Worm (Caenorhabditis elegans) whole organism, midembryonic: Measurements from ENCODE around the gene gfm-1.
A peak's percentile ranks its signal among the peaks of the same experiment; 100 is the strongest.
"Not testable (repeated sequence)": the region's sequence is repeated elsewhere in the genome, so short reads cannot be mapped to it uniquely, and the experiment has no call there.

Experiments used
- T22C8.4 ChIP-seq: fragments of 200-800 bp; sonication (Bioruptor generic); IDR thresholded peaks from 2 replicates; pipeline ENCODE4 v1.3.6; 2022; ENCODE audit warnings: missing genetic modification characterization, missing compliant biosample characterization
- cog-1 ChIP-seq: sonication (generic microtip); optimal IDR thresholded peaks from 2 replicates; lab custom pipeline; 2016; ENCODE audit warnings: missing genetic modification characterization, missing compliant biosample characterization
- flt-1 ChIP-seq: fragments of 200-800 bp; sonication (Bioruptor generic); IDR thresholded peaks from 2 replicates; pipeline ENCODE4 v1.3.6; 2022; ENCODE audit warnings: missing genetic modification characterization, missing compliant biosample characterization
- klf-2 ChIP-seq: fragments of 200-800 bp; sonication (Bioruptor generic); conservative IDR thresholded peaks from 2 replicates; pipeline ENCODE4 v1.3.6; 2022; ENCODE audit warnings: missing genetic modification reagents, missing genetic modification characterization, missing compliant biosample characterization
- med-1 ChIP-seq: sonication (generic microtip); optimal IDR thresholded peaks from 2 replicates; lab custom pipeline; 2017; ENCODE audit warnings: missing genetic modification characterization, mild to moderate bottlenecking, missing compliant biosample characterization, antibody characterized with exemption, missing genetic modification reagents; ENCODE audit not compliant: insufficient read depth
- ref-1 ChIP-seq: fragments of 200-800 bp; sonication (Bioruptor generic); conservative IDR thresholded peaks from 2 replicates; pipeline ENCODE4 v1.3.6; 2022; ENCODE audit warnings: missing genetic modification reagents, missing genetic modification characterization, missing compliant biosample characterization
- tab-1 ChIP-seq: fragments of 200-800 bp; sonication (Bioruptor generic); IDR thresholded peaks from 2 replicates; pipeline ENCODE4 v1.3.6; 2022; ENCODE audit warnings: missing genetic modification characterization, missing compliant biosample characterization
- ztf-23 ChIP-seq: fragments of 200-800 bp; sonication (Bioruptor generic); IDR thresholded peaks from 2 replicates; pipeline ENCODE4 v1.3.6; 2022; ENCODE audit warnings: missing genetic modification reagents, missing genetic modification characterization, missing compliant biosample characterization
- ztf-29 ChIP-seq: fragments of 200-800 bp; sonication (Bioruptor generic); IDR thresholded peaks from 2 replicates; pipeline ENCODE4 v1.3.6; 2022; ENCODE audit warnings: missing genetic modification reagents, missing genetic modification characterization, missing compliant biosample characterization

gfm-1 gene

DNA sequence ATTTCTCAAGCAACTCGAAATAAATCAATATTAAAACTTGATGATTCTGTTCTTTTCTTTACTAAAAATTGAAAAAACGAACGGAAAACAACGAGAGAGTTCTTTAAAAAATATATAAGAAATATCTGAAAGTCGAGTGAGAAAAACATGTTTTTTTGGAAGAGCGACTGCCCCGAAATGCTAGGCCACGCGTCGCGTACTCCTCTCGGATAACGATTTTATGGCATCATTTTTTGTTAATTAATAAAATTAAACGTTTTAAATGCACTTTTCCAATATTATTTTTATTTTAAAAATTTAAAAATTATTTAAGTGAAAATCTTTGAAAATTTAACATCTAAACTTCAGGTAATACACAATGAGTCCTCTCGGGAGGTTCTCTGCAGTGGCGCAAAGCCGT is at the start of gene gfm-1:
gfm-1 (plus strand) TSS at position 349 of the 400 bp plus-strand sequence.
- TF ChIP-seq med-1 (GFP tag; lab: Kevin White, UChicago), result no peak
- TF ChIP-seq ztf-23, result peak; percentile 71
- TF ChIP-seq cog-1 (tag; lab: Kevin White, UChicago), result peak; percentile 53
- peak; percentile 67 for TF ChIP-seq flt-1 (GFP tag; lab: Robert Waterston, UW)

DNA sequence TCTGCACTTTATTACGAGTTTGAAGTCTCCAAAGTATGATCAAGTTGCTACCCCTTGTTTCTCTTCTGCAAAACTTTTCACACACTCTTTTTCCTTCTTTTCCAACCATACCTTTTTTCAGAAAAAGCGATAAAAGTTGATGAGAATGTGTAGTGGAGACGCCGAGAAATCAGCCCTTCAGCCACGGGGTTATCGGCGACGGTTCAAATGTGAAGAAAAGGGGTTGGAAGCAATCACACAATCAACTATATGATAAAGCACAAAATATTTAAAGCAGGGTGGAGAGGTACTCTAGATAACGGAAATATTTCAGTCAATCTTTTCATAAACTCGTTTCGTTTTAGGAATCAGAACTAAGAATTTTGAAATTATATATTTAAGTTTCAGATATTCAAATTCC is 44.2 kb upstream of the gfm-1 start, which contains the start of gene F42G4.5:
F42G4.5 (plus strand) TSS at position 379 of the 400 bp plus-strand sequence.
- TF ChIP-seq flt-1 (GFP tag; lab: Robert Waterston, UW) (no peak), ref-1 (GFP tag; lab: Robert Waterston, UW) (no peak), cog-1 (tag; lab: Kevin White, UChicago) (no peak), ztf-23 (no peak), ztf-29 (no peak), tab-1 (GFP tag; lab: Robert Waterston, UW) (no peak), klf-2 (GFP tag; lab: Robert Waterston, UW) (no peak), T22C8.4 (GFP tag; lab: Robert Waterston, UW) (no peak)

DNA sequence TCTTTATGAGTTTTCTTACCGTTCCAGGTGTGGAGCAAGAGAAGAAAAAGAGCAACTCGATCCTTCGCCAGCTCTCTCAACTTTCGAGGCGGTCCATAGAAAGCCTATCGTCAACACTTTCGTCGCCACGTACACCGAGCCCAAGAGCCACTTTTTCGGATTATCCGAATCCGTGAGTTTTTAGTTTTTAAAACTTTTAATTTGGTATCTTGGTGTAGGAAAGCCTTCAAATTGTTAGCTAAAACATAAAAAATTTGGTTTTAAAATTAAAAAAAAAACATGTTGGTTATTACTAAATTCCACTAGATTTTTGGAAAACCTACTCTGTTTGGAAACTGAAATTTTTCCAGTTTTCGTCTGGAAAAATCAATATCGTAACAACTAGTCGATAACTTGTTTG is 43.5 kb upstream of the gfm-1 start:
- TF ChIP-seq T22C8.4 (GFP tag; lab: Robert Waterston, UW), result no peak
- TF ChIP-seq klf-2 (GFP tag; lab: Robert Waterston, UW), result no peak
- TF ChIP-seq ztf-29, result no peak

DNA sequence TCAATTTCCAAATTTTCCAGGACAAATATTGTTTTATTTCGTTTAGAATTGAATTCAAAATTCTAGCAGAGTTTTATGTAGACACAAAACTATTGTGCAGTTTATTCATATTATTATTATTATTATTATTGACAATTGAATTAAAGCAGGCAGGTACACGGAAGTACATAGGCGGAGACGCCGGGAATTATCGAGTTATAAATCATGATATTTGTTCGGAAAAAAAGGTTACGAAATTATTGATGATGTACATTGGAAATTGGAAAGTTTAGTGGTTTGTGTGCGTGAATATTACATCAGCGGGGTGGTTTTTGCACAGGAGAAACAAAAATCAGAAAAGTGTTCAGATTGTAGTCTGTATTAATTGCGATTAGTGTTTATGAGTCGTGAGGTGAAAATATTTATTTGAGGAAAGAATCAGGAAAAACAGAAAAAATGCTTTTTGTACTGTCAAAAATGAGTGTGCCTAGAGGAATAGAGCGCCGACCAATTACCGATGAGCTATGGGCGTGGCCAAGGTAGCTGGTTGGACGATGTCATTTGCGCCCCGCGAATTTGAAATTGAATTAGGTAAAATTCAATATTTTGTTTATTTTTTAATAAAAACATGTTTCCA is 40.9 kb upstream of the gfm-1 start:
- TF ChIP-seq cog-1 (tag; lab: Kevin White, UChicago) (no peak), klf-2 (GFP tag; lab: Robert Waterston, UW) (no peak), ztf-23 (no peak), tab-1 (GFP tag; lab: Robert Waterston, UW) (no peak), ztf-29 (no peak), med-1 (GFP tag; lab: Kevin White, UChicago) (no peak), ref-1 (GFP tag; lab: Robert Waterston, UW) (no peak), flt-1 (GFP tag; lab: Robert Waterston, UW) (no peak), T22C8.4 (GFP tag; lab: Robert Waterston, UW) (no peak)

DNA sequence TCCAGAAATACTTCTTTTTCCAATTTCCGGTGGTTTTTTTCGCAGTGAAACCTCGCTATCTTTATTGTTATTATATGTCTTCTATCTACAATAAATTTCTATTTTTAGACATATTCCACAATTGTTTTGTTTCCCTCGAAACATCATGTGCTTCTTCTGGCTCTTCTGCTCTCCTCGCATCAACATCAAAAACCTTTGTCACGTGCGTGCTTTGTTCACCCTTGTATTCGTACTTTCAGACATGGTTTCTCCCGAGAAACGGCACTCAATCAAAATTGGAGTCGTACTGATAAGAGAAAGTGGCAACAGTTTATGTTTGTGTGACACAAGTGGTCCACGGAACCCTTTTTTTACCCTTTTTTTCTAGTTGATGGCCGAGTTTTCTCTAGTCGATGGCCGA is 39.5 kb upstream of the gfm-1 start:
- TF ChIP-seq ztf-23, result no peak
- TF ChIP-seq cog-1 (tag; lab: Kevin White, UChicago), result no peak

DNA sequence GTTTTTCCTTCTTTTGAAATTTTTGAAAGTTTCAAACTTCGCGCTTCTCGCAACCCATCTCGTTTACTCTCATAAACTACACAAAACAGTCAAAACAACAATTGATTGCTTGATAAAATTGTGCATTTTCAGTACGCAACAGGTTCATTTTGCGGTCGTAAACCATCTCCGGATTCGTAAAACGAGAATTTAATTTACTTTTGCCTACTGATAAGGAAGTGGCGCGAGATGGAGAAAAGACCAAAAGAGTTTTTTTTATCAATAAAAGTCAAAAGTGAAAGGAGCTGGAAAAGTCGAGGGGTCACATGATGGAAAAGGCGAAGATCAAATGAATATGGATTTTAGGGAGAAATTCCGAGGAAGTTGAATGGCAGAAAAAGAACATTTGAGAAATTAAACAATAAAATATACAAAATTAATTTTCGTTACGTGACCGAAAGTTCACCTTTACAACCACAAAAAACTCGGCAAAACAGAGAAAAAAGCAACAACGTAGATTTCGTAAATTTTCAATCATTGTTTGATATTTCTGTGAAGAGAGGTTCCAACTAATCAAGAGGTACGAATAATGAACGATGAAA is 38.3 kb upstream of the gfm-1 start, which contains the start of gene F42G4.6:
F42G4.6 (plus strand) TSS at position 531 of the 581 bp plus-strand sequence.
- TF ChIP-seq klf-2 (GFP tag; lab: Robert Waterston, UW) (no peak), flt-1 (GFP tag; lab: Robert Waterston, UW) (no peak), ztf-29 (no peak), med-1 (GFP tag; lab: Kevin White, UChicago) (no peak), ztf-23 (no peak), cog-1 (tag; lab: Kevin White, UChicago) (no peak), T22C8.4 (GFP tag; lab: Robert Waterston, UW) (no peak), tab-1 (GFP tag; lab: Robert Waterston, UW) (no peak), ref-1 (GFP tag; lab: Robert Waterston, UW) (no peak)

DNA sequence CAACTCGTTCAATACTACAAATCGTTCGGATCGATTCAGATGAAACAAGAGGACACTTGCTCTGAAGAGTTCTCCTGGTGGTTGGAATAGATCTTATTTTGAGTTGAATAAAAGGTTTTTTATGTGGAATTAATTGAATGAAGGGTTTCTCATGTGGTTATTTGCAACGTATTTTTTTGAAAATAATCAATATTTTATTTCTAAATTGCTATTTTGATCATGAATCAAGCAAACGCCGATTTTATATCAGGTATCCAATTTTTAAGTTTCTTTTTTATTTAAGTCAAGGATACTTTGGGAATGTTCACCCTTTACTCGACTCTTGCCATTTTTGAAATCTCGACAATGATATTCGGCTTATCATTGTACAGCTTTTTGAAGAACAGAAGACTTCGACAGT is 36.7 kb upstream of the gfm-1 start, which contains the start of gene Y81G3A.2:
Y81G3A.2 (plus strand) TSS at position 301 of the 400 bp plus-strand sequence.
- not testable (repeated sequence) for TF ChIP-seq T22C8.4 (GFP tag; lab: Robert Waterston, UW); flt-1 (GFP tag; lab: Robert Waterston, UW); ztf-23

DNA sequence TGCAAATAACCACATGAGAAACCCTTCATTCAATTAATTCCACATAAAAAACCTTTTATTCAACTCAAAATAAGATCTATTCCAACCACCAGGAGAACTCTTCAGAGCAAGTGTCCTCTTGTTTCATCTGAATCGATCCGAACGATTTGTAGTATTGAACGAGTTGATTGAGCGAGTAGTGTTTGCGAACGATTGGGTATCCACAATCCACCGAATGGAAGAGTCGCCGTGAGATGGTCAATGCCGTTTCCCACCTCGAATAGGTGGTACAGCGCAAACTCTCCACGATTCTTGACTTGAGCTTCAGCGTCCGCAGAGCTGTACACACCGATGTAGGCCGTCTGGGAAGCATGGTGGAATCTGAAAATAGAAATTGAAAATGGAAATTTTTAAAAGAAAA is 34.9 kb upstream of the gfm-1 start, which contains the start of gene Y81G3A.6:
Y81G3A.6 (minus strand) TSS at position 101 of the 400 bp plus-strand sequence.
- not testable (repeated sequence) for TF ChIP-seq ztf-23; klf-2 (GFP tag; lab: Robert Waterston, UW); tab-1 (GFP tag; lab: Robert Waterston, UW)

DNA sequence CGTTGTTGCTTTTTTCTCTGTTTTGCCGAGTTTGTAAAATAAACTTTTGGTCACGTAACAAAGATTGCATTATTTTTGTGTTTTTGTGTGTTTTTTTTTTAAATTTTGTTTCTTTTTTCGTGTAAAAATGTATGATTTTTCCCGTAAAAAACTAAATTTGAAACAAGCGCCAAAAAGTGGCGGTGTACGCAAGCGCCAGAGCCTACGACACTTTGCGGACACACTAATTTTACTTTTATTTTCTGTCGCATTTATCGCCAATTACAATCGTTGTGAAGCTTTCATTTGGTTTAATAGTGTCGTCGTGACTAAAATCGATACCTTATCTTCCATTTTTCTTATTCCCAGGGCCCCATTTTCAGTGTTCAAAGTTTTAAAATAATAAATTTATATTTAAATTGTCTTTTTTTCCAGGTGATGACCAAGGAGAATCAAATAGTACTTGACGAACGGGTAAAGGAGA is 33.5 kb upstream of the gfm-1 start, which contains the start of the genes Y81G3A.1 and gcn-2:
Y81G3A.1 (minus strand) TSS at position 175 of the 463 bp plus-strand sequence.
gcn-2 (plus strand) TSS at position 413 of the 463 bp plus-strand sequence.
- no peak for TF ChIP-seq med-1 (GFP tag; lab: Kevin White, UChicago)
- TF ChIP-seq flt-1 (GFP tag; lab: Robert Waterston, UW), result no peak
- TF ChIP-seq ztf-23, result no peak
- no peak for TF ChIP-seq ztf-29
- TF ChIP-seq T22C8.4 (GFP tag; lab: Robert Waterston, UW), result no peak
- TF ChIP-seq ref-1 (GFP tag; lab: Robert Waterston, UW), result no peak
- no peak for TF ChIP-seq klf-2 (GFP tag; lab: Robert Waterston, UW)
- TF ChIP-seq cog-1 (tag; lab: Kevin White, UChicago), result no peak
- no peak for TF ChIP-seq tab-1 (GFP tag; lab: Robert Waterston, UW)

DNA sequence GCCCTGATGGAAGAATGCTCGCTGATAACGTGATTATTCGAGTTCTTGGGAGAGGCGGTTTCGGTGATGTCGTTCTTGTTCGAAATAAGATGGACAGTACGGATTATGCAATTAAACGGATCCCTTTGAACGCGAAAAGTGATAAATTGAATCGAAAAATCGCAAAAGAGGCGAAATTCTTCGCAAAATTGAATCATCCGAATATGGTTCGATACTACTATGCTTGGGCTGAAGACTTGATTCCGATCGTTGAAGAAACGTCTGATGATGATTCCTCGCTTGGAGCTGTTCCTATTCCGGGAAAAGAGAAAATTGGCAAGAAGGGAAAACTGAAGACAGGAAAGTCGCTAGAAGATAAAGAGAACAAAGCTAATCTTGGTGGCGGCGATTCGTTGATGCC is 31.3 kb upstream of the gfm-1 start:
- no peak for TF ChIP-seq cog-1 (tag; lab: Kevin White, UChicago)
- TF ChIP-seq ztf-29, result no peak
- no peak for TF ChIP-seq med-1 (GFP tag; lab: Kevin White, UChicago)
- no peak for TF ChIP-seq klf-2 (GFP tag; lab: Robert Waterston, UW)
- TF ChIP-seq flt-1 (GFP tag; lab: Robert Waterston, UW), result no peak
- TF ChIP-seq tab-1 (GFP tag; lab: Robert Waterston, UW), result no peak
- no peak for TF ChIP-seq ztf-23
- TF ChIP-seq ref-1 (GFP tag; lab: Robert Waterston, UW), result no peak
- TF ChIP-seq T22C8.4 (GFP tag; lab: Robert Waterston, UW), result no peak
